Fruit fly (Drosophila melanogaster): ENCODE data around the gene mRpS35.
A peak's percentile ranks its signal among the peaks of the same experiment; 100 is the strongest.

DNA sequence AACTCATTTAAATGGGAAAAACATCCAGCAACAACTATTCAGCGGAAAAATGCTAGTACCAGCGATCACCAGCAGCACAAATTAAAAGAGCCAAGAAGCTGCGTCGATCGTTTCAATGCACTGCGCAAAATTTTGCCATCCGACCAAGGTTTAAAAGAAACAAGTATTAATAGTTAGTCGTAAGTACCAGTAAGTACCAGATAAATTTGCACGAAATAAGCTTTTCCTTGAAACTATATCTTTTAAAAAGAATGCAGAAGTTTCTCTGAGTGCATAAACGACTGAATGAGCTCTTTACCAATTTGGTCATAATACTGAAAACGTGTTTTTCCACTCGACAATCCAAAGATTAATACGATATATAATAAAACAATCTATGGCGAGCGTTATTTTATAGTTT is 47.5 kb upstream of the mRpS35 start:
- peak; percentile 45 for TF ChIP-seq CG8301 (tag; optimal IDR thresholded peaks at IDR 0.05)
- no peak for TF ChIP-seq CG9948 (tag; optimal IDR thresholded peaks at IDR 0.05)
- no peak for TF ChIP-seq D1 (tag; optimal IDR thresholded peaks at IDR 0.05)
- peak; percentile 46 for TF ChIP-seq Pif1A (GFP tag; optimal IDR thresholded peaks at IDR 0.05)
- no peak for TF ChIP-seq CG13204 (GFP tag; optimal IDR thresholded peaks at IDR 0.05)
- TF ChIP-seq CG34367 (tag; optimal IDR thresholded peaks at IDR 0.05) = no peak
- no peak for TF ChIP-seq CG17806 (tag; optimal IDR thresholded peaks at IDR 0.05)
- TF ChIP-seq gl (tag; optimal IDR thresholded peaks at IDR 0.05) = no peak
- 0 out of 2 replicates have a peak, but pooled peaks have one; percentile 38 for TF ChIP-seq CG10348 (GFP tag; IDR thresholded peaks at IDR 0.05)
- no peak for TF ChIP-seq EcR (GFP tag; optimal IDR thresholded peaks at IDR 0.05)
- no peak for TF ChIP-seq CG15710 (tag; optimal IDR thresholded peaks at IDR 0.05)
- peak; percentile 86 for TF ChIP-seq CG4496 (GFP tag; IDR thresholded peaks at IDR 0.05)
- TF ChIP-seq CG8159 (tag; optimal IDR thresholded peaks at IDR 0.05) = peak; percentile 14

Data from whole organism, pupa.